Fruit fly (Drosophila melanogaster): ENCODE results near the gene loh.

loh gene

dm6 chr2L:10413251-10414127 is 28.8 kb upstream of the loh start, which contains the start of the genes CG5355 and Klp31E (continued):
- TF ChIP-seq Nf-YC (tag; optimal IDR thresholded peaks at IDR 0.05) (peak; percentile 76), Max (GFP tag; optimal IDR thresholded peaks at IDR 0.05) (peak; percentile 28), CG43689 (GFP tag; IDR thresholded peaks at IDR 0.05) (no peak), CG8388 (GFP tag; optimal IDR thresholded peaks at IDR 0.05) (peak; percentile 64), CG30431 (GFP tag; optimal IDR thresholded peaks at IDR 0.05) (peak; percentile 26), CG7786 (GFP tag; optimal IDR thresholded peaks at IDR 0.05) (peak; percentile 43), Drgx (GFP tag; IDR thresholded peaks at IDR 0.05) (peak; percentile 37), CG2875 (GFP tag; optimal IDR thresholded peaks at IDR 0.05) (peak; percentile 12), PHDP (tag; optimal IDR thresholded peaks at IDR 0.05) (peak; percentile 56), Sox102F (GFP tag; optimal IDR thresholded peaks at IDR 0.05) (no peak), YL-1 (GFP tag; optimal IDR thresholded peaks at IDR 0.05) (peak; percentile 41), Hand (GFP tag; optimal IDR thresholded peaks at IDR 0.05) (no peak), Dp (GFP tag; optimal IDR thresholded peaks at IDR 0.05) (no peak), CG8924 (tag; optimal IDR thresholded peaks at IDR 0.05) (peak; percentile 76), al (GFP tag; IDR thresholded peaks at IDR 0.05) (0 out of 2 replicates have a peak, but pooled peaks have one; percentile 16), mirr (GFP tag; optimal IDR thresholded peaks at IDR 0.05) (no peak), C15 (GFP tag; IDR thresholded peaks at IDR 0.05) (no peak), CG6791 (GFP tag; IDR thresholded peaks at IDR 0.05; ENCODE audit: partially characterized antibody) (peak; percentile 57; the same call in 1 of the 3 replicates), CrebB (tag; optimal IDR thresholded peaks at IDR 0.05) (no peak), CG2678 (tag; optimal IDR thresholded peaks at IDR 0.05) (no peak), lbe (GFP tag; optimal IDR thresholded peaks at IDR 0.05) (no peak), corto (GFP tag; optimal IDR thresholded peaks at IDR 0.05) (no peak), shn (GFP tag; optimal IDR thresholded peaks at IDR 0.05) (peak; percentile 20), zen2 (GFP tag; IDR thresholded peaks at IDR 0.05; ENCODE audit: partially characterized antibody) (peak; percentile 63; the same call in 2 of the 3 replicates), CG6654 (GFP tag; optimal IDR thresholded peaks at IDR 0.05) (peak; percentile 42), pzg (GFP tag; optimal IDR thresholded peaks at IDR 0.05) (peak; percentile 61), CG18262 (tag; optimal IDR thresholded peaks at IDR 0.05) (peak; percentile 86), dan (GFP tag; IDR thresholded peaks at IDR 0.05) (no peak), CG15269 (tag; optimal IDR thresholded peaks at IDR 0.05) (peak; percentile 79), CG4282 (GFP tag; optimal IDR thresholded peaks at IDR 0.05) (no peak), Dip3 (GFP tag; optimal IDR thresholded peaks at IDR 0.05) (peak; percentile 46), dysf (GFP tag; IDR thresholded peaks at IDR 0.05) (peak; percentile 61; the same call in 2 of the 3 replicates), chinmo (GFP tag; IDR thresholded peaks at IDR 0.05; ENCODE audit: partially characterized antibody) (peak; percentile 70; the same call in 1 of the 4 replicates), scrt (GFP tag; optimal IDR thresholded peaks at IDR 0.05) (peak; percentile 63), NC2α (GFP tag; optimal IDR thresholded peaks at IDR 0.05) (no peak), luna (GFP tag; optimal IDR thresholded peaks at IDR 0.05) (no peak), so (GFP tag; IDR thresholded peaks at IDR 0.05) (peak; percentile 70; the same call in 1 of the 3 replicates), CG15601 (tag; optimal IDR thresholded peaks at IDR 0.05) (peak; percentile 73), CG12236 (GFP tag; optimal IDR thresholded peaks at IDR 0.05) (no peak), CG11456 (GFP tag; IDR thresholded peaks at IDR 0.05) (0 out of 3 replicates have a peak, but pooled peaks have one; percentile 42), Hr78 (GFP tag; optimal IDR thresholded peaks at IDR 0.05) (no peak), CG11085 (GFP tag; IDR thresholded peaks at IDR 0.05) (no peak), CG18011 (GFP tag; optimal IDR thresholded peaks at IDR 0.05) (no peak), lov (optimal IDR thresholded peaks at IDR 0.05) (no peak), lov (GFP tag; IDR thresholded peaks at IDR 0.05) (no peak), Bgb (GFP tag; IDR thresholded peaks at IDR 0.05; ENCODE audit: partially characterized antibody) (peak; percentile 63), HLHmδ (GFP tag; optimal IDR thresholded peaks at IDR 0.05) (no peak), Dbx (GFP tag; IDR thresholded peaks at IDR 0.05) (peak; percentile 58; the same call in 1 of the 3 replicates)
